Worm (Caenorhabditis elegans) whole organism, L1 larva: ENCODE data around the gene tnt-3.

Source experiments
- F16B12.6 ChIP-seq: fragments of 150-350 bp; optimal IDR thresholded peaks from 2 replicates; lab custom pipeline; 2014; ENCODE audit warnings: missing biosample characterization, missing genetic modification characterization
- aha-1 ChIP-seq: fragments of 150-350 bp; optimal IDR thresholded peaks from 2 replicates; lab custom pipeline; 2014; ENCODE audit warnings: missing biosample characterization, missing genetic modification characterization
- ama-1 ChIP-seq: fragments of 150-350 bp; optimal IDR thresholded peaks from 2 replicates; lab custom pipeline; 2014
- blmp-1 ChIP-seq: fragments of 150-350 bp; optimal IDR thresholded peaks from 2 replicates; lab custom pipeline; 2014; ENCODE audit warnings: missing biosample characterization, missing genetic modification characterization
- ceh-8 ChIP-seq: fragments of 200-800 bp; sonication (Bioruptor generic); optimal IDR thresholded peaks from 2 replicates; lab custom pipeline; 2018; ENCODE audit warnings: mild to moderate bottlenecking, missing genetic modification characterization, moderate library complexity, missing compliant biosample characterization
- ceh-82 ChIP-seq, 3 experiments: fragments of 150-350 bp in 1 of 3; sonication (generic microtip) in 2 of 3; optimal IDR thresholded peaks; 2 replicates each; lab custom pipeline; 2014 to 2017; ENCODE audit warnings: missing biosample characterization in 3 of 3, missing genetic modification characterization in 3 of 3
- dpl-1 ChIP-seq, 3 experiments: fragments of 150-350 bp in 2 of 3; sonication (generic microtip) in 1 of 3; optimal IDR thresholded peaks; 2 replicates each; lab custom pipeline; 2014 to 2017; ENCODE audit warnings: missing biosample characterization in 3 of 3, missing genetic modification characterization in 3 of 3, missing genetic modification reagents in 3 of 3
- dsc-1 ChIP-seq: sonication (generic microtip); optimal IDR thresholded peaks from 2 replicates; lab custom pipeline; 2016; ENCODE audit warnings: mild to moderate bottlenecking, missing genetic modification characterization, missing compliant biosample characterization
- efl-1 ChIP-seq, 4 experiments: fragments of 150-350 bp; optimal IDR thresholded peaks in 3 of 4; peaks in 1 of 4; 1 replicate in 1 of 4; 2 replicates in 3 of 4; lab custom pipeline; 2014; ENCODE audit warnings: missing biosample characterization in 2 of 4, missing genetic modification characterization in 2 of 4, missing genetic modification reagents in 2 of 4
- elt-2 ChIP-seq: sonication (generic microtip); optimal IDR thresholded peaks from 2 replicates; lab custom pipeline; 2016; ENCODE audit warnings: missing genetic modification characterization, mild to moderate bottlenecking, inconsistent platforms, missing compliant biosample characterization, missing genetic modification reagents
- elt-3 ChIP-seq, 6 experiments: fragments of 150-350 bp in 1 of 6; sonication (generic microtip); optimal IDR thresholded peaks; 2 replicates each; lab custom pipeline; 2017 to 2018; ENCODE audit warnings: missing biosample characterization in 6 of 6, missing genetic modification characterization in 6 of 6, inconsistent platforms in 1 of 6
- ets-5 ChIP-seq: fragments of 200-800 bp; sonication (Bioruptor generic); IDR thresholded peaks from 2 replicates; pipeline ENCODE4 v1.3.6; 2022; ENCODE audit warnings: missing genetic modification characterization, missing compliant biosample characterization
- fkh-10 ChIP-seq: sonication (generic microtip); optimal IDR thresholded peaks from 2 replicates; lab custom pipeline; 2017; ENCODE audit warnings: missing biosample characterization, missing genetic modification reagents, missing genetic modification characterization
- fkh-8 ChIP-seq: sonication (generic microtip); optimal IDR thresholded peaks from 2 replicates; lab custom pipeline; 2016; ENCODE audit warnings: mild to moderate bottlenecking, missing genetic modification characterization, missing compliant biosample characterization
- fos-1 ChIP-seq: fragments of 150-350 bp; optimal IDR thresholded peaks from 2 replicates; lab custom pipeline; 2014; ENCODE audit warnings: missing biosample characterization, missing genetic modification characterization
- grh-1 ChIP-seq: fragments of 200-800 bp; sonication (Bioruptor generic); IDR thresholded peaks from 2 replicates; pipeline ENCODE4 v1.3.6; 2022; ENCODE audit warnings: missing genetic modification reagents, missing genetic modification characterization, missing compliant biosample characterization
- hlh-4 ChIP-seq: sonication (generic microtip); optimal IDR thresholded peaks from 2 replicates; lab custom pipeline; 2016; ENCODE audit warnings: mild to moderate bottlenecking, missing genetic modification characterization, missing compliant biosample characterization
- hpl-2 ChIP-seq: fragments of 150-350 bp; optimal IDR thresholded peaks from 2 replicates; lab custom pipeline; 2014; ENCODE audit warnings: missing biosample characterization, missing genetic modification reagents, missing genetic modification characterization
- jun-1 ChIP-seq: fragments of 150-350 bp; optimal IDR thresholded peaks from 2 replicates; lab custom pipeline; 2014; ENCODE audit warnings: missing biosample characterization, missing genetic modification reagents, missing genetic modification characterization
- lin-14 ChIP-seq: fragments of 200-800 bp; sonication (Bioruptor generic); optimal IDR thresholded peaks from 2 replicates; lab custom pipeline; 2018; ENCODE audit warnings: mild to moderate bottlenecking, missing genetic modification characterization, moderate library complexity, missing compliant biosample characterization
- lin-35 ChIP-seq, 2 experiments: fragments of 150-350 bp; optimal IDR thresholded peaks; 2 replicates each; lab custom pipeline; 2014; ENCODE audit warnings: missing biosample characterization in 2 of 2, missing genetic modification characterization in 2 of 2, missing genetic modification reagents in 2 of 2
- lir-3 ChIP-seq: sonication (generic microtip); optimal IDR thresholded peaks from 2 replicates; lab custom pipeline; 2016; ENCODE audit warnings: mild to moderate bottlenecking, missing genetic modification characterization, moderate library complexity, missing compliant biosample characterization; ENCODE audit not compliant: poor library complexity
- lsy-2 ChIP-seq, 2 experiments: fragments of 150-350 bp; optimal IDR thresholded peaks; 2 replicates each; lab custom pipeline; 2014; ENCODE audit warnings: missing biosample characterization in 2 of 2, missing genetic modification characterization in 2 of 2
- mab-9 ChIP-seq: fragments of 200-800 bp; sonication (Bioruptor generic); IDR thresholded peaks from 2 replicates; pipeline ENCODE4 v1.3.6; 2022; ENCODE audit warnings: missing genetic modification reagents, missing genetic modification characterization, missing compliant biosample characterization
- mef-2 ChIP-seq: fragments of 150-350 bp; optimal IDR thresholded peaks from 2 replicates; lab custom pipeline; 2014; ENCODE audit warnings: missing biosample characterization, missing genetic modification characterization
- nhr-12 ChIP-seq: sonication (generic microtip); optimal IDR thresholded peaks from 2 replicates; lab custom pipeline; 2017; ENCODE audit warnings: missing biosample characterization, missing genetic modification characterization
- nhr-19 ChIP-seq: fragments of 200-800 bp; sonication (Bioruptor generic); conservative IDR thresholded peaks from 2 replicates; pipeline ENCODE4 v1.3.6; 2022; ENCODE audit warnings: missing genetic modification characterization, missing compliant biosample characterization
- nhr-20 ChIP-seq: sonication (generic microtip); optimal IDR thresholded peaks from 2 replicates; lab custom pipeline; 2016; ENCODE audit warnings: mild to moderate bottlenecking, missing genetic modification characterization, missing compliant biosample characterization
- nhr-47 ChIP-seq: sonication (generic microtip); optimal IDR thresholded peaks from 2 replicates; lab custom pipeline; 2016; ENCODE audit warnings: mild to moderate bottlenecking, missing genetic modification characterization, moderate library complexity, missing compliant biosample characterization
- nhr-71 ChIP-seq: sonication (generic microtip); optimal IDR thresholded peaks from 2 replicates; lab custom pipeline; 2016; ENCODE audit warnings: mild to moderate bottlenecking, missing genetic modification characterization, moderate library complexity, missing compliant biosample characterization
- nhr-77 ChIP-seq: fragments of 150-350 bp; optimal IDR thresholded peaks from 2 replicates; lab custom pipeline; 2014; ENCODE audit warnings: missing biosample characterization, missing genetic modification characterization
- nhr-84 ChIP-seq: sonication (generic microtip); optimal IDR thresholded peaks from 2 replicates; lab custom pipeline; 2017; ENCODE audit warnings: missing biosample characterization, missing genetic modification characterization
- pag-3 ChIP-seq: sonication (generic microtip); optimal IDR thresholded peaks from 2 replicates; lab custom pipeline; 2017; ENCODE audit warnings: missing genetic modification characterization, mild to moderate bottlenecking, missing compliant biosample characterization, antibody characterized with exemption, borderline replicate concordance; ENCODE audit not compliant: insufficient read depth
- pax-3 ChIP-seq: fragments of 200-800 bp; sonication (Bioruptor generic); optimal IDR thresholded peaks from 2 replicates; lab custom pipeline; 2018; ENCODE audit warnings: mild to moderate bottlenecking, missing genetic modification characterization, moderate library complexity, missing compliant biosample characterization
- snpc-4 ChIP-seq: fragments of 150-350 bp; optimal IDR thresholded peaks from 2 replicates; lab custom pipeline; 2014; ENCODE audit warnings: missing biosample characterization, missing genetic modification characterization
- snu-23 ChIP-seq: sonication (generic microtip); optimal IDR thresholded peaks from 2 replicates; lab custom pipeline; 2016; ENCODE audit warnings: missing genetic modification characterization, missing compliant biosample characterization
- sup-37 ChIP-seq: fragments of 200-800 bp; sonication (Bioruptor generic); optimal IDR thresholded peaks from 2 replicates; lab custom pipeline; 2018; ENCODE audit warnings: mild to moderate bottlenecking, missing genetic modification characterization, missing compliant biosample characterization
- unc-130 ChIP-seq: fragments of 150-350 bp; optimal IDR thresholded peaks from 2 replicates; lab custom pipeline; 2017; ENCODE audit warnings: missing biosample characterization, missing genetic modification characterization, inconsistent platforms
- unc-30 ChIP-seq: sonication (generic microtip); optimal IDR thresholded peaks from 2 replicates; lab custom pipeline; 2017; ENCODE audit warnings: missing biosample characterization, missing genetic modification characterization
- xbp-1 ChIP-seq: sonication (generic microtip); optimal IDR thresholded peaks from 2 replicates; lab custom pipeline; 2016; ENCODE audit warnings: missing genetic modification characterization, missing compliant biosample characterization
- zag-1 ChIP-seq: fragments of 150-350 bp; optimal IDR thresholded peaks from 2 replicates; lab custom pipeline; 2014; ENCODE audit warnings: missing biosample characterization, missing genetic modification characterization
- ztf-11 ChIP-seq, 2 experiments: sonication (generic microtip); optimal IDR thresholded peaks; 2 replicates each; lab custom pipeline; 2016 to 2017; ENCODE audit warnings: missing genetic modification characterization in 2 of 2, missing biosample characterization in 1 of 2, missing compliant biosample characterization in 1 of 2
- ztf-4 ChIP-seq: fragments of 150-350 bp; optimal IDR thresholded peaks from 2 replicates; lab custom pipeline; 2014; ENCODE audit warnings: missing biosample characterization, missing genetic modification characterization

tnt-3 gene

ce11 chrX:7962056-7962485 is 17.2 kb upstream of the tnt-3 start (continued):
- TF ChIP-seq blmp-1 (tag; lab: Kevin White, UChicago) (peak; percentile 40), jun-1 (tag; lab: Kevin White, UChicago) (peak; percentile 19), snu-23 (GFP tag; lab: Kevin White, UChicago) (peak; percentile 72), pax-3 (tag; lab: Kevin White, UChicago) (no peak), snpc-4 (tag; lab: Kevin White, UChicago) (no peak), elt-2 (tag; lab: Kevin White, UChicago) (peak; percentile 95), elt-3 (tag; optimal IDR thresholded peaks at IDR 0.05; lab: Kevin White, UChicago) (peak in 3 of 6 experiments; percentile 28 to 60 (median 59)), fos-1 (tag; lab: Kevin White, UChicago) (peak; percentile 10), lsy-2 (tag; optimal IDR thresholded peaks at IDR 0.05; lab: Kevin White, UChicago) (peak; percentile 11 to 68), ceh-82 (tag; optimal IDR thresholded peaks at IDR 0.05; lab: Kevin White, UChicago) (peak in 1 of 3 experiments; percentile 45), mef-2 (tag; lab: Kevin White, UChicago) (no peak), xbp-1 (peak; percentile 37), hpl-2 (GFP tag; lab: Kevin White, UChicago) (no peak), nhr-71 (tag; lab: Kevin White, UChicago) (peak; percentile 67)

- TF ChIP-seq lin-35 (GFP tag; optimal IDR thresholded peaks at IDR 0.05; lab: Kevin White, UChicago) (no peak), dpl-1 (GFP tag; optimal IDR thresholded peaks at IDR 0.05; lab: Kevin White, UChicago) (no peak), ceh-8 (GFP tag; lab: Kevin White, UChicago) (no peak), ztf-4 (tag; lab: Kevin White, UChicago) (no peak), nhr-77 (tag; lab: Kevin White, UChicago) (no peak), elt-2 (tag; lab: Kevin White, UChicago) (no peak), nhr-12 (tag; lab: Kevin White, UChicago) (no peak), mab-9 (GFP tag; lab: Robert Waterston, UW) (no peak), unc-30 (tag; lab: Kevin White, UChicago) (no peak)
Observed at ce11 chrX:7961623-7962022, 16.7 kb upstream of the tnt-3 start, which contains the start of gene sem-5. sem-5 (minus strand) TSS chrX:7961723.

ce11 chrX:7958203-7958602 is 13.3 kb upstream of the tnt-3 start, which contains the start of gene sfxn-2:
sfxn-2 (minus strand) TSS chrX:7958303.
- no peak for TF ChIP-seq efl-1 (optimal IDR thresholded peaks at IDR 0.05; lab: Kevin White, UChicago)
- peak in 1 of 2 experiments; percentile 32 for TF ChIP-seq efl-1 (GFP tag; optimal IDR thresholded peaks at IDR 0.05 in 1 of 2; lab: Kevin White, UChicago)
- TF ChIP-seq jun-1 (tag; lab: Kevin White, UChicago) = no peak
- TF ChIP-seq nhr-20 = no peak

- TF ChIP-seq efl-1 (optimal IDR thresholded peaks at IDR 0.05; lab: Kevin White, UChicago) (no peak), efl-1 (GFP tag; optimal IDR thresholded peaks at IDR 0.05 in 1 of 2; lab: Kevin White, UChicago) (peak in 1 of 2 experiments; percentile 86), ztf-11 (tag; optimal IDR thresholded peaks at IDR 0.05; lab: Kevin White, UChicago) (peak in 1 of 2 experiments; percentile 13), lir-3 (tag; lab: Kevin White, UChicago) (no peak), lin-14 (peak; percentile 53), ama-1 (lab: Kevin White, UChicago) (peak; percentile 21), pag-3 (tag; lab: Kevin White, UChicago) (no peak), fkh-8 (tag; lab: Kevin White, UChicago) (peak; percentile 23)
Observed at ce11 chrX:7956449-7956848, 11.6 kb upstream of the tnt-3 start.

ce11 chrX:7954328-7954727 is 9.4 kb upstream of the tnt-3 start, which contains the start of gene dct-1:
dct-1 (plus strand) TSS chrX:7954354.
- TF ChIP-seq hpl-2 (GFP tag; lab: Kevin White, UChicago) = no peak
- no peak for TF ChIP-seq aha-1 (tag; lab: Kevin White, UChicago)
- no peak for TF ChIP-seq sup-37 (GFP tag; lab: Kevin White, UChicago)
- no peak for TF ChIP-seq lin-35 (GFP tag; optimal IDR thresholded peaks at IDR 0.05; lab: Kevin White, UChicago)
- TF ChIP-seq ets-5 (GFP tag; lab: Robert Waterston, UW) = no peak
- TF ChIP-seq mef-2 (tag; lab: Kevin White, UChicago) = no peak
- TF ChIP-seq grh-1 (GFP tag; lab: Robert Waterston, UW) = no peak
- TF ChIP-seq nhr-47 (tag; lab: Kevin White, UChicago) = peak; percentile 0
- no peak for TF ChIP-seq zag-1 (tag; lab: Kevin White, UChicago)
- TF ChIP-seq unc-130 (tag; lab: Kevin White, UChicago) = peak; percentile 16
- TF ChIP-seq snpc-4 (tag; lab: Kevin White, UChicago) = no peak
- TF ChIP-seq ceh-8 (GFP tag; lab: Kevin White, UChicago) = no peak
- TF ChIP-seq fkh-10 (GFP tag; lab: Kevin White, UChicago) = no peak
- no peak for TF ChIP-seq hlh-4 (tag; lab: Kevin White, UChicago)
- TF ChIP-seq elt-3 (tag; optimal IDR thresholded peaks at IDR 0.05; lab: Kevin White, UChicago) = no peak
- TF ChIP-seq F16B12.6 (tag; lab: Kevin White, UChicago) = no peak
- TF ChIP-seq nhr-84 (tag; lab: Kevin White, UChicago) = no peak
- peak; percentile 45 for TF ChIP-seq nhr-19
- TF ChIP-seq dsc-1 = no peak
- peak; percentile 18 for TF ChIP-seq nhr-20
